Fruit fly (Drosophila melanogaster): ENCODE data around the gene p38a.

- TF ChIP-seq CG4318 (GFP tag; optimal IDR thresholded peaks at IDR 0.05) (no peak), CG10631 (GFP tag; optimal IDR thresholded peaks at IDR 0.05) (peak; percentile 69), cyc (GFP tag; optimal IDR thresholded peaks at IDR 0.05) (peak; percentile 56), CG3032 (tag; optimal IDR thresholded peaks at IDR 0.05) (peak; percentile 64), Lpt (GFP tag; optimal IDR thresholded peaks at IDR 0.05) (peak; percentile 36), topi (GFP tag; optimal IDR thresholded peaks at IDR 0.05) (peak; percentile 60), CG8119 (GFP tag; IDR thresholded peaks at IDR 0.05) (no peak), esn (GFP tag; optimal IDR thresholded peaks at IDR 0.05) (peak; percentile 75), CG34406 (GFP tag; optimal IDR thresholded peaks at IDR 0.05) (peak; percentile 57), acj6 (GFP tag; optimal IDR thresholded peaks at IDR 0.05) (peak; percentile 60), dsx (GFP tag; optimal IDR thresholded peaks at IDR 0.05; ENCODE audit: poor library complexity, severe bottlenecking) (peak; percentile 56), Met (GFP tag; optimal IDR thresholded peaks at IDR 0.05) (no peak), Gug (GFP tag; IDR thresholded peaks at IDR 0.05) (peak; percentile 45; the same call in 1 of the 2 replicates), OdsH (GFP tag; optimal IDR thresholded peaks at IDR 0.05) (peak; percentile 70)
Measured at dm6 chr3R:24163556-24164022, 11.5 kb upstream of the p38a start, which contains the start of gene Apc2.
